Worm (Caenorhabditis elegans) whole organism, young adult: ENCODE data around the gene EEED8.2.
A peak's percentile ranks its signal among the peaks of the same experiment; 100 is the strongest.

ENCODE experiments used
- B0035.1 ChIP-seq: sonication (generic microtip); optimal IDR thresholded peaks from 2 replicates; lab custom pipeline; 2016; ENCODE audit warnings: missing genetic modification characterization, mild to moderate bottlenecking, missing compliant biosample characterization, missing genotype, missing genetic modification reagents
- D2030.7 ChIP-seq: fragments of 200-800 bp; sonication (Bioruptor generic); IDR thresholded peaks from 2 replicates; pipeline ENCODE4 v1.3.6; 2022; ENCODE audit warnings: missing genetic modification reagents, missing genetic modification characterization, missing compliant biosample characterization
- F33H1.4 ChIP-seq: fragments of 200-800 bp; sonication (Bioruptor generic); IDR thresholded peaks from 2 replicates; pipeline ENCODE4 v1.3.6; 2022; ENCODE audit warnings: missing genetic modification reagents, missing genetic modification characterization, missing compliant biosample characterization
- F57A8.1 ChIP-seq: fragments of 200-800 bp; sonication (Bioruptor generic); optimal IDR thresholded peaks from 2 replicates; lab custom pipeline; 2018; ENCODE audit warnings: mild to moderate bottlenecking, missing genetic modification characterization, moderate library complexity, missing compliant biosample characterization
- T26A5.8 ChIP-seq: sonication (generic microtip); optimal IDR thresholded peaks from 2 replicates; lab custom pipeline; 2016; ENCODE audit warnings: missing genetic modification characterization, missing compliant biosample characterization
- Y53G8AR.9 ChIP-seq: fragments of 200-800 bp; sonication (Bioruptor generic); conservative IDR thresholded peaks from 2 replicates; pipeline ENCODE4 v1.3.6; 2022; ENCODE audit warnings: missing genetic modification reagents, missing genetic modification characterization, missing compliant biosample characterization
- ZK185.1 ChIP-seq: sonication (generic microtip); optimal IDR thresholded peaks from 2 replicates; lab custom pipeline; 2016; ENCODE audit warnings: mild to moderate bottlenecking, missing genetic modification characterization, missing compliant biosample characterization; ENCODE audit not compliant: poor library complexity, severe bottlenecking
- ama-1 ChIP-seq, 3 experiments: fragments of 150-350 bp in 1 of 3; sonication (generic microtip) in 2 of 3; optimal IDR thresholded peaks; 2 replicates each; lab custom pipeline; 2014 to 2018; ENCODE audit warnings: missing biosample characterization in 2 of 3, missing genetic modification characterization in 2 of 3, missing genetic modification reagents in 2 of 3
- atf-7 ChIP-seq: sonication (generic microtip); optimal IDR thresholded peaks from 2 replicates; lab custom pipeline; 2017; ENCODE audit warnings: mild to moderate bottlenecking, missing genetic modification characterization, missing compliant biosample characterization
- athp-1 ChIP-seq: sonication (generic microtip); optimal IDR thresholded peaks from 2 replicates; lab custom pipeline; 2017; ENCODE audit warnings: mild to moderate bottlenecking, missing genetic modification characterization, missing compliant biosample characterization
- cebp-2 ChIP-seq: fragments of 200-800 bp; sonication (Bioruptor generic); IDR thresholded peaks from 2 replicates; pipeline ENCODE4 v1.3.6; 2022; ENCODE audit warnings: missing genetic modification characterization, missing compliant biosample characterization
- dox-1 ChIP-seq: fragments of 200-800 bp; sonication (Bioruptor generic); IDR thresholded peaks from 2 replicates; pipeline ENCODE4 v1.3.6; 2022; ENCODE audit warnings: missing genetic modification reagents, missing genetic modification characterization, missing compliant biosample characterization
- dpff-1 ChIP-seq: sonication (generic microtip); optimal IDR thresholded peaks from 2 replicates; lab custom pipeline; 2017; ENCODE audit warnings: mild to moderate bottlenecking, missing genetic modification characterization, missing compliant biosample characterization
- efl-1 ChIP-seq: fragments of 150-350 bp; optimal IDR thresholded peaks from 2 replicates; lab custom pipeline; 2014; ENCODE audit warnings: missing biosample characterization, missing genetic modification reagents, missing genetic modification characterization
- egl-18 ChIP-seq: fragments of 200-800 bp; sonication (Bioruptor generic); IDR thresholded peaks from 2 replicates; pipeline ENCODE4 v1.3.6; 2022; ENCODE audit warnings: missing genetic modification reagents, missing genetic modification characterization, missing compliant biosample characterization
- egl-44 ChIP-seq: fragments of 200-800 bp; sonication (Bioruptor generic); IDR thresholded peaks from 2 replicates; pipeline ENCODE4 v1.3.6; 2022; ENCODE audit warnings: missing genetic modification reagents, missing genetic modification characterization, missing compliant biosample characterization
- ets-4 ChIP-seq: fragments of 200-800 bp; sonication (Bioruptor generic); optimal IDR thresholded peaks from 2 replicates; lab custom pipeline; 2018; ENCODE audit warnings: mild to moderate bottlenecking, missing genetic modification characterization, missing compliant biosample characterization
- gei-17 ChIP-seq: fragments of 200-800 bp; sonication (Bioruptor generic); optimal IDR thresholded peaks from 2 replicates; lab custom pipeline; 2018; ENCODE audit warnings: mild to moderate bottlenecking, missing genetic modification characterization, missing compliant biosample characterization
- him-1 ChIP-seq: sonication (generic microtip); optimal IDR thresholded peaks from 2 replicates; lab custom pipeline; 2016; ENCODE audit warnings: missing genotype, missing genetic modification reagents, missing genetic modification characterization, missing compliant biosample characterization
- hlh-12 ChIP-seq: sonication (generic microtip); optimal IDR thresholded peaks from 2 replicates; lab custom pipeline; 2016; ENCODE audit warnings: missing genetic modification characterization, missing compliant biosample characterization
- hsf-1 ChIP-seq: fragments of 200-800 bp; sonication (Bioruptor generic); IDR thresholded peaks from 2 replicates; pipeline ENCODE4 v1.3.6; 2022; ENCODE audit warnings: missing genetic modification reagents, missing genetic modification characterization, missing compliant biosample characterization
- lin-40 ChIP-seq: sonication (generic microtip); optimal IDR thresholded peaks from 2 replicates; lab custom pipeline; 2016; ENCODE audit warnings: missing genetic modification characterization, mild to moderate bottlenecking, missing compliant biosample characterization, missing genotype, missing genetic modification reagents
- lin-54 ChIP-seq: fragments of 200-800 bp; sonication (Bioruptor generic); optimal IDR thresholded peaks from 2 replicates; lab custom pipeline; 2018; ENCODE audit warnings: mild to moderate bottlenecking, missing genetic modification characterization, missing compliant biosample characterization
- lsl-1 ChIP-seq: fragments of 200-800 bp; sonication (Bioruptor generic); optimal IDR thresholded peaks from 2 replicates; lab custom pipeline; 2018; ENCODE audit warnings: mild to moderate bottlenecking, missing genetic modification characterization, moderate library complexity, missing compliant biosample characterization
- madf-10 ChIP-seq: sonication (generic microtip); optimal IDR thresholded peaks from 2 replicates; lab custom pipeline; 2016; ENCODE audit warnings: mild to moderate bottlenecking, missing genetic modification characterization, missing compliant biosample characterization
- madf-6 ChIP-seq: fragments of 200-800 bp; sonication (Bioruptor generic); IDR thresholded peaks from 2 replicates; pipeline ENCODE4 v1.3.6; 2022; ENCODE audit warnings: missing genetic modification reagents, missing genetic modification characterization, missing compliant biosample characterization
- madf-8 ChIP-seq: fragments of 200-800 bp; sonication (Bioruptor generic); conservative IDR thresholded peaks from 2 replicates; pipeline ENCODE4 v1.3.6; 2022; ENCODE audit warnings: missing genetic modification reagents, missing genetic modification characterization, missing compliant biosample characterization
- mcd-1 ChIP-seq: fragments of 200-800 bp; sonication (Bioruptor generic); IDR thresholded peaks from 2 replicates; pipeline ENCODE4 v1.3.6; 2022; ENCODE audit warnings: missing genetic modification reagents, missing genetic modification characterization, missing compliant biosample characterization
- mxl-1 ChIP-seq: sonication (generic microtip); optimal IDR thresholded peaks from 2 replicates; lab custom pipeline; 2016; ENCODE audit warnings: missing genetic modification characterization, missing compliant biosample characterization
- nhr-179 ChIP-seq: sonication (generic microtip); optimal IDR thresholded peaks from 2 replicates; lab custom pipeline; 2016; ENCODE audit warnings: mild to moderate bottlenecking, missing genetic modification characterization, missing compliant biosample characterization
- nhr-27 ChIP-seq: fragments of 200-800 bp; sonication (Bioruptor generic); optimal IDR thresholded peaks from 2 replicates; lab custom pipeline; 2018; ENCODE audit warnings: mild to moderate bottlenecking, missing genetic modification characterization, moderate library complexity, missing compliant biosample characterization
- nhr-80 ChIP-seq: sonication (generic microtip); optimal IDR thresholded peaks from 2 replicates; lab custom pipeline; 2016; ENCODE audit warnings: missing genetic modification characterization, missing compliant biosample characterization
- repo-1 ChIP-seq: sonication (generic microtip); optimal IDR thresholded peaks from 2 replicates; lab custom pipeline; 2017; ENCODE audit warnings: mild to moderate bottlenecking, missing genetic modification characterization, missing compliant biosample characterization
- rpc-1 ChIP-seq, 2 experiments: fragments of 150-350 bp in 1 of 2; sonication (generic microtip) in 1 of 2; optimal IDR thresholded peaks; 2 replicates each; lab custom pipeline; 2014 to 2018; ENCODE audit warnings: missing biosample characterization in 1 of 2, missing genetic modification characterization in 1 of 2, missing genetic modification reagents in 1 of 2, missing genotype in 1 of 2
- snpc-1.1 ChIP-seq: sonication (generic microtip); optimal IDR thresholded peaks from 2 replicates; lab custom pipeline; 2017; ENCODE audit warnings: missing genetic modification characterization, mild to moderate bottlenecking, missing compliant biosample characterization, antibody characterized with exemption, moderate library complexity, missing genotype, missing genetic modification reagents; ENCODE audit not compliant: insufficient read depth
- snpc-1.3 ChIP-seq: sonication (generic microtip); optimal IDR thresholded peaks from 2 replicates; lab custom pipeline; 2017; ENCODE audit warnings: missing genetic modification characterization, mild to moderate bottlenecking, missing compliant biosample characterization, antibody characterized with exemption, moderate library complexity, missing genotype, missing genetic modification reagents; ENCODE audit not compliant: insufficient read depth
- snpc-3.4 ChIP-seq: sonication (generic microtip); optimal IDR thresholded peaks from 2 replicates; lab custom pipeline; 2017; ENCODE audit warnings: missing genetic modification characterization, mild to moderate bottlenecking, missing compliant biosample characterization, antibody characterized with exemption, moderate library complexity, missing genotype, missing genetic modification reagents
- snpc-4 ChIP-seq, 5 experiments: fragments of 150-350 bp in 1 of 5; sonication (generic microtip) in 4 of 5; optimal IDR thresholded peaks; 2 replicates each; lab custom pipeline; 2014 to 2018; ENCODE audit warnings: missing genetic modification characterization in 5 of 5, missing biosample characterization in 3 of 5, antibody characterized with exemption in 2 of 5, mild to moderate bottlenecking in 2 of 5, missing compliant biosample characterization in 2 of 5, missing genotype in 2 of 5, moderate library complexity in 2 of 5, missing genetic modification reagents in 1 of 5
- somi-1 ChIP-seq: fragments of 200-800 bp; sonication (Bioruptor generic); optimal IDR thresholded peaks from 2 replicates; lab custom pipeline; 2018; ENCODE audit warnings: mild to moderate bottlenecking, missing genetic modification characterization, missing compliant biosample characterization
- sptf-2 ChIP-seq: fragments of 200-800 bp; sonication (Bioruptor generic); optimal IDR thresholded peaks from 2 replicates; lab custom pipeline; 2018; ENCODE audit warnings: mild to moderate bottlenecking, missing genetic modification characterization, missing compliant biosample characterization
- tlf-1 ChIP-seq: fragments of 200-800 bp; sonication (Bioruptor generic); optimal IDR thresholded peaks from 2 replicates; lab custom pipeline; 2018; ENCODE audit warnings: mild to moderate bottlenecking, missing genetic modification characterization, missing compliant biosample characterization
- unc-62 ChIP-seq: fragments of 150-350 bp; optimal IDR thresholded peaks from 2 replicates; lab custom pipeline; 2014; ENCODE audit warnings: missing biosample characterization, missing genetic modification reagents, missing genetic modification characterization
- xnd-1 ChIP-seq: sonication (generic microtip); optimal IDR thresholded peaks from 2 replicates; lab custom pipeline; 2016; ENCODE audit warnings: missing genotype, missing genetic modification reagents, missing genetic modification characterization, missing compliant biosample characterization
- ztf-6 ChIP-seq: fragments of 200-800 bp; sonication (Bioruptor generic); IDR thresholded peaks from 2 replicates; pipeline ENCODE4 v1.3.6; 2022; ENCODE audit warnings: missing genetic modification reagents, missing genetic modification characterization, missing compliant biosample characterization

The EEED8.2 gene

ce11 chrII:5423832-5424231, 7.3 kb downstream of the EEED8.2 start, which contains the start of gene F07F6.7:
Gene F07F6.7, minus strand, starts transcription at chrII:5423858.
- TF ChIP-seq lsl-1 (GFP tag; lab: Kevin White, UChicago) = peak; percentile 93
- no peak for TF ChIP-seq F57A8.1 (GFP tag; lab: Kevin White, UChicago)
- peak; percentile 49 for TF ChIP-seq madf-8 (GFP tag; lab: Robert Waterston, UW)
- no peak for TF ChIP-seq ztf-6
- peak; percentile 85 for TF ChIP-seq madf-6 (GFP tag; lab: Robert Waterston, UW)
- TF ChIP-seq hsf-1 (GFP tag; lab: Robert Waterston, UW) = no peak
- peak; percentile 24 for TF ChIP-seq lin-54 (GFP tag; lab: Kevin White, UChicago)
- peak; percentile 20; the same call in 1 of the 2 replicates for TF ChIP-seq mcd-1 (GFP tag; lab: Robert Waterston, UW)
- TF ChIP-seq him-1 (tag; lab: Kevin White, UChicago) = peak; percentile 15
- peak; percentile 76 for TF ChIP-seq F33H1.4 (GFP tag; lab: Robert Waterston, UW)
- TF ChIP-seq xnd-1 (tag; lab: Kevin White, UChicago) = peak; percentile 67
- no peak for TF ChIP-seq snpc-4 (GFP tag; optimal IDR thresholded peaks at IDR 0.05; lab: Kevin White, UChicago)
- peak in 1 of 4 experiments; percentile 14 for TF ChIP-seq snpc-4 (tag; optimal IDR thresholded peaks at IDR 0.05; lab: Kevin White, UChicago)

ce11 chrII:5425633-5426032, 9.1 kb downstream of the EEED8.2 start, which contains the start of gene F07F6.8:
Gene F07F6.8, minus strand, starts transcription at chrII:5425733.
- TF ChIP-seq cebp-2 (GFP tag; lab: Robert Waterston, UW) = no peak
- TF ChIP-seq madf-10 (tag; lab: Kevin White, UChicago) = no peak
- peak; percentile 16 for TF ChIP-seq repo-1 (tag; lab: Kevin White, UChicago)
- 0 out of 2 replicates have a peak, but pooled peaks have one; percentile 14 for TF ChIP-seq madf-6 (GFP tag; lab: Robert Waterston, UW)
- peak; percentile 6 for TF ChIP-seq mxl-1 (tag; lab: Kevin White, UChicago)
- no peak for TF ChIP-seq snpc-1.1 (tag; lab: Kevin White, UChicago)

- TF ChIP-seq somi-1 (GFP tag; lab: Kevin White, UChicago) (peak; percentile 6), snpc-3.4 (tag; lab: Kevin White, UChicago) (no peak), ets-4 (GFP tag; lab: Kevin White, UChicago) (peak; percentile 13), hlh-12 (tag; lab: Kevin White, UChicago) (no peak), cebp-2 (GFP tag; lab: Robert Waterston, UW) (no peak), dpff-1 (tag; lab: Kevin White, UChicago) (no peak), efl-1 (no peak), egl-44 (GFP tag; lab: Robert Waterston, UW) (no peak), ama-1 (optimal IDR thresholded peaks at IDR 0.05; lab: Kevin White, UChicago) (no peak), ama-1 (GFP tag; optimal IDR thresholded peaks at IDR 0.05; lab: Kevin White, UChicago) (no peak), T26A5.8 (tag; lab: Kevin White, UChicago) (no peak), nhr-80 (tag; lab: Kevin White, UChicago) (peak; percentile 57), Y53G8AR.9 (GFP tag; lab: Robert Waterston, UW) (no peak), athp-1 (tag; lab: Kevin White, UChicago) (no peak), nhr-27 (tag; lab: Kevin White, UChicago) (no peak), sptf-2 (GFP tag; lab: Kevin White, UChicago) (no peak), ZK185.1 (tag; lab: Kevin White, UChicago) (no peak), dox-1 (GFP tag; lab: Robert Waterston, UW) (peak; percentile 65), egl-18 (no peak), rpc-1 (optimal IDR thresholded peaks at IDR 0.05; lab: Kevin White, UChicago) (no peak), rpc-1 (tag; optimal IDR thresholded peaks at IDR 0.05; lab: Kevin White, UChicago) (no peak), lin-40 (tag; lab: Kevin White, UChicago) (peak; percentile 15), atf-7 (tag; lab: Kevin White, UChicago) (peak; percentile 47), tlf-1 (GFP tag; lab: Kevin White, UChicago) (no peak), unc-62 (GFP tag; lab: Kevin White, UChicago) (peak; percentile 43), D2030.7 (no peak), B0035.1 (tag; lab: Kevin White, UChicago) (no peak), ztf-6 (no peak), snpc-1.3 (tag; lab: Kevin White, UChicago) (no peak), nhr-179 (no peak), gei-17 (GFP tag; lab: Kevin White, UChicago) (no peak)
Observed at ce11 chrII:5426054-5426453, 9.5 kb downstream of the EEED8.2 start.
